Worm (Caenorhabditis elegans) whole organism, dauer: ENCODE data around the gene Y54G2A.16.
"Not testable (repeated sequence)": the region's sequence is repeated elsewhere in the genome, so short reads cannot be mapped to it uniquely, and the experiment has no call there.

Source experiments
- unc-62 ChIP-seq: sonication (generic microtip); optimal IDR thresholded peaks from 2 replicates; lab custom pipeline; 2017; ENCODE audit warnings: missing biosample characterization, missing genetic modification reagents, missing genetic modification characterization

The Y54G2A.16 gene

ce11 chrIV:2864743-2865142 is at the start of gene Y54G2A.16:
TSS of gene Y54G2A.16 (minus strand) at chrIV:2864843.
- no peak for TF ChIP-seq unc-62

ce11 chrIV:2897644-2898160 is 33.1 kb upstream of the Y54G2A.16 start, which contains the start of gene Y54G2A.36:
TSS of gene Y54G2A.36 (plus strand) at chrIV:2897694.
- no peak for TF ChIP-seq unc-62

- TF ChIP-seq unc-62 = not testable (repeated sequence)
These were observed 30.0 kb upstream of the Y54G2A.16 start, which contains the start of gene Y54G2A.19 for ce11 chrIV:2894630-2895029. TSS of gene Y54G2A.19 (minus strand) at chrIV:2894730.

ce11 chrIV:2893486-2893842 is 28.8 kb upstream of the Y54G2A.16 start:
- TF ChIP-seq unc-62 = no peak

ce11 chrIV:2892787-2893485 is 28.3 kb upstream of the Y54G2A.16 start:
- TF ChIP-seq unc-62 = no peak

ce11 chrIV:2892395-2892786 is 27.7 kb upstream of the Y54G2A.16 start, which contains the start of gene Y54G2A.18:
TSS of gene Y54G2A.18 (minus strand) at chrIV:2892495.
- TF ChIP-seq unc-62 = no peak

- TF ChIP-seq unc-62 = no peak
These were observed 27.0 kb upstream of the Y54G2A.16 start for ce11 chrIV:2891535-2892233.

- TF ChIP-seq unc-62 = no peak
These were observed 25.8 kb upstream of the Y54G2A.16 start, which contains the start of the genes nprt-1 and dib-1 for ce11 chrIV:2890401-2890952. TSS of gene nprt-1 (minus strand) at chrIV:2890451. TSS of gene dib-1 (plus strand) at chrIV:2890882.

- TF ChIP-seq unc-62 = no peak
These were observed 24.0 kb upstream of the Y54G2A.16 start for ce11 chrIV:2888496-2889101.

ce11 chrIV:2887245-2887644 is 22.6 kb upstream of the Y54G2A.16 start:
- no peak for TF ChIP-seq unc-62

ce11 chrIV:2886655-2887054 is 22.0 kb upstream of the Y54G2A.16 start, which contains the start of gene dml-1:
TSS of gene dml-1 (plus strand) at chrIV:2886955.
- no peak for TF ChIP-seq unc-62

ce11 chrIV:2885260-2885659 is 20.6 kb upstream of the Y54G2A.16 start:
- no peak for TF ChIP-seq unc-62

- no peak for TF ChIP-seq unc-62
These were observed 5.9 kb downstream of the Y54G2A.16 start for ce11 chrIV:2858734-2859133.

ce11 chrIV:2855056-2855752 is 9.4 kb downstream of the Y54G2A.16 start:
- no peak for TF ChIP-seq unc-62

ce11 chrIV:2854161-2854560 is 10.5 kb downstream of the Y54G2A.16 start:
- TF ChIP-seq unc-62 = no peak

- no peak for TF ChIP-seq unc-62
These were observed 11.5 kb downstream of the Y54G2A.16 start, which contains the start of gene Y54G2A.49 for ce11 chrIV:2853164-2853563. TSS of gene Y54G2A.49 (minus strand) at chrIV:2853264.
